Worm (Caenorhabditis elegans): ENCODE data around the gene K08F8.7.

The K08F8.7 gene

ce11 chrII:8766475-8766874 lies 11.3 kb upstream of the K08F8.7 start, which contains the start of the genes nsph-1.1 and K08F8.15:
Gene nsph-1.1, plus strand, starts transcription at chrII:8766775.
Gene K08F8.15, plus strand, starts transcription at chrII:8766809.
- TF ChIP-seq pat-9 (tag; optimal IDR thresholded peaks at IDR 0.05) (no peak), ceh-9 (tag; optimal IDR thresholded peaks at IDR 0.05) (no peak), ceh-48 (tag; optimal IDR thresholded peaks at IDR 0.05) (no peak), unc-42 (tag; optimal IDR thresholded peaks at IDR 0.05) (no peak), T23F11.4 (GFP tag; optimal IDR thresholded peaks at IDR 0.05) (no peak), che-1 (tag; optimal IDR thresholded peaks at IDR 0.05) (no peak), mec-3 (tag; optimal IDR thresholded peaks at IDR 0.05; ENCODE audit: borderline replicate concordance) (no peak), unc-86 (tag; optimal IDR thresholded peaks at IDR 0.05) (no peak), ceh-34 (tag; optimal IDR thresholded peaks at IDR 0.05) (no peak), ceh-2 (tag; optimal IDR thresholded peaks at IDR 0.05) (no peak), eyg-1 (tag; optimal IDR thresholded peaks at IDR 0.05) (no peak), tbx-2 (tag; optimal IDR thresholded peaks at IDR 0.05) (no peak), ceh-45 (GFP tag; IDR thresholded peaks at IDR 0.05) (no peak), Y22D7AL.16 (tag; optimal IDR thresholded peaks at IDR 0.05) (no peak), gmeb-2 (tag; optimal IDR thresholded peaks at IDR 0.05) (no peak), sox-2 (GFP tag; IDR thresholded peaks at IDR 0.05) (no peak), hlh-13 (GFP tag; optimal IDR thresholded peaks at IDR 0.05) (no peak), C08G9.2 (tag; optimal IDR thresholded peaks at IDR 0.05) (no peak), nhr-11 (tag; optimal IDR thresholded peaks at IDR 0.05) (no peak), odd-2 (tag; optimal IDR thresholded peaks at IDR 0.05) (no peak)

- TF ChIP-seq sdc-2 (tag; optimal IDR thresholded peaks at IDR 0.05) (no peak), K02D7.2 (tag; optimal IDR thresholded peaks at IDR 0.05) (no peak), che-1 (tag; optimal IDR thresholded peaks at IDR 0.05) (no peak), ceh-22 (tag; optimal IDR thresholded peaks at IDR 0.05) (no peak), zip-5 (tag; optimal IDR thresholded peaks at IDR 0.05) (no peak), sox-4 (tag; optimal IDR thresholded peaks at IDR 0.05) (no peak), rnt-1 (tag; optimal IDR thresholded peaks at IDR 0.05) (no peak), tbx-7 (tag; optimal IDR thresholded peaks at IDR 0.05) (no peak), ceh-34 (tag; optimal IDR thresholded peaks at IDR 0.05) (no peak), sox-2 (GFP tag; IDR thresholded peaks at IDR 0.05) (no peak), T23F11.4 (GFP tag; optimal IDR thresholded peaks at IDR 0.05) (no peak), ztf-16 (tag; optimal IDR thresholded peaks at IDR 0.05) (no peak), ceh-9 (tag; optimal IDR thresholded peaks at IDR 0.05) (no peak), ceh-6 (GFP tag; optimal IDR thresholded peaks at IDR 0.05) (no peak), fkh-10 (GFP tag; optimal IDR thresholded peaks at IDR 0.05) (no peak), mec-3 (tag; optimal IDR thresholded peaks at IDR 0.05; ENCODE audit: borderline replicate concordance) (no peak), ceh-14 (tag; optimal IDR thresholded peaks at IDR 0.05) (no peak), unc-86 (tag; optimal IDR thresholded peaks at IDR 0.05) (no peak), hlh-15 (tag; optimal IDR thresholded peaks at IDR 0.05) (no peak)
Observed at ce11 chrII:8765131-8765530, 10.0 kb upstream of the K08F8.7 start.

DNA sequence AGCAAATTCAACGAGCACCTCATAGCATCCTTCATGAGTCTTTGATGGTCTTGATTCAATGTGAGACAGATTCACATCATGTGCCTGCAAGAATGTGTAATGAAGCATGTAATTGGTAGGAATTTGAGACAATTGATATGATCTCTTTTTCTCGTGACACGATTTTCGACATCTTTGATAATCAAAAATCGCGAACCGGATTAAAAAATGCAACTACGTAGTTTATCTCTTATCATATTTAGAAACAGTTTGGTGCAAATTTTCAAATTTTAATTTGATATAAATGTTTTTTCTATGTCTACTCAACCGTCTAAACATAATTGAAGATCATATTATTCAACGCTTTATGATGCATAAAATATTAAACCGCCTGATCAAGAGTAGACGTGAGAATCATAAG lies 9.2 kb upstream of the K08F8.7 start:
- no peak for TF ChIP-seq fkh-10 (GFP tag; optimal IDR thresholded peaks at IDR 0.05)
- TF ChIP-seq hlh-8 (tag; optimal IDR thresholded peaks at IDR 0.05) = no peak
- no peak for TF ChIP-seq sox-2 (GFP tag; IDR thresholded peaks at IDR 0.05)
- TF ChIP-seq elt-4 (tag; optimal IDR thresholded peaks at IDR 0.05) = no peak
- no peak for TF ChIP-seq T23F11.4 (GFP tag; optimal IDR thresholded peaks at IDR 0.05)
- TF ChIP-seq tbx-2 (tag; optimal IDR thresholded peaks at IDR 0.05) = no peak
- TF ChIP-seq madf-2 (tag; optimal IDR thresholded peaks at IDR 0.05) = no peak
- TF ChIP-seq lim-6 (tag; optimal IDR thresholded peaks at IDR 0.05) = no peak
- TF ChIP-seq hlh-6 (tag; optimal IDR thresholded peaks at IDR 0.05) = no peak
- no peak for TF ChIP-seq npax-4 (tag; optimal IDR thresholded peaks at IDR 0.05)
- TF ChIP-seq nhr-232 (tag; optimal IDR thresholded peaks at IDR 0.05) = no peak
- TF ChIP-seq ref-2 (tag; optimal IDR thresholded peaks at IDR 0.05) = no peak
- TF ChIP-seq pat-9 (tag; optimal IDR thresholded peaks at IDR 0.05) = no peak
- no peak for TF ChIP-seq hlh-15 (tag; optimal IDR thresholded peaks at IDR 0.05)

Data from whole organism, late embryonic.